Worm (Caenorhabditis elegans) whole organism, L4/young adult: ENCODE results near the gene R05H11.1.

Experiments used
- W03F9.2 ChIP-seq: fragments of 150-350 bp; optimal IDR thresholded peaks from 2 replicates; lab custom pipeline; 2014; ENCODE audit warnings: missing biosample characterization, missing genetic modification characterization
- dao-5 ChIP-seq: sonication (generic microtip); optimal IDR thresholded peaks from 2 replicates; lab custom pipeline; 2016; ENCODE audit warnings: missing genotype, missing genetic modification characterization, moderate library complexity, missing compliant biosample characterization
- him-1 ChIP-seq: sonication (generic microtip); optimal IDR thresholded peaks from 2 replicates; lab custom pipeline; 2016; ENCODE audit warnings: missing genotype, missing genetic modification reagents, missing genetic modification characterization, missing compliant biosample characterization

The R05H11.1 gene

ce11 chrIII:6795326-6795725 is at the start of gene R05H11.1:
TSS of gene R05H11.1 (plus strand) at chrIII:6795626.
- TF ChIP-seq W03F9.2 (tag; lab: Kevin White, UChicago) (no peak), him-1 (no peak), dao-5 (no peak)

DNA sequence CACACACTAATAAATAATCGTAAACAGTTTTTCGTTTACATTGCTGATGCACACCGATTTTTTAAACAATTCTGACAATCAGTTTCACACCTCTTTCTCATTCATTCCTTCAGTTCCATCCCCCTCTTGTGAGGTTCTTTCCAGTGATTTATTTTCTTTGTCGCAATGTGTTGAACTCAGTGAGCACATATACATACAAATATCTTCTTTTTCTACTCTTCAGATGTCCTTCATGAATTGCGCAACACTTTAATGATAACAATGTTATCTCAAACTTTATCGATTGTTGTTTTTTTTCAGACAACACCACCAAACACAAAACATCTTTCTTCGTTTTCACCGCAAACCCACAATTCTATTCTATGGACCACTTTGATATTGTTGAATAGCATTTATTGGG is 49.4 kb upstream of the R05H11.1 start, which contains the start of gene dig-1:
TSS of gene dig-1 (plus strand) at position 301 of the 400 bp plus-strand sequence.
- no peak for TF ChIP-seq W03F9.2 (tag; lab: Kevin White, UChicago)
- TF ChIP-seq dao-5: no peak
- no peak for TF ChIP-seq him-1

DNA sequence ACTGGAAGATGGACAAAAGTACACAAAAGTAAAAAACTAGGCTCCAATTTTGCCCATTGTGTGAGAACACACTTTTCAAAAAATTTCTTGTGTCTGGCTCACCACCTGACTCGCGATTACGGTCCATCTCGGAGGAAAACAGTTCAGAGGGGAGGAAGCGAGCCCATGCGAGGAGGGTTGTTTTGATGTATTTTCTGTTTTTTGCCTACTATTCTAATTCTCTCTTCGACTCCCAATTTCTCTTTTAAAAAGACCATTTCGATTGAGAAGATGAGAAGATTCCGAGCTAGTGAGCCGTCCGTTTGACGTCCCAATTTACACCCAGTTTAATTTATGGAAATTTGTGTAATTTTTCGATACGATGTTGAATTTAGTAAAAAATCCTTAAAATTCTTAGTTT is 48.8 kb upstream of the R05H11.1 start:
- TF ChIP-seq him-1 (no peak), W03F9.2 (tag; lab: Kevin White, UChicago) (no peak), dao-5 (no peak)

ce11 chrIII:6752612-6753011 is 42.8 kb upstream of the R05H11.1 start:
- TF ChIP-seq W03F9.2 (tag; lab: Kevin White, UChicago) (no peak), him-1 (no peak), dao-5 (no peak)

DNA sequence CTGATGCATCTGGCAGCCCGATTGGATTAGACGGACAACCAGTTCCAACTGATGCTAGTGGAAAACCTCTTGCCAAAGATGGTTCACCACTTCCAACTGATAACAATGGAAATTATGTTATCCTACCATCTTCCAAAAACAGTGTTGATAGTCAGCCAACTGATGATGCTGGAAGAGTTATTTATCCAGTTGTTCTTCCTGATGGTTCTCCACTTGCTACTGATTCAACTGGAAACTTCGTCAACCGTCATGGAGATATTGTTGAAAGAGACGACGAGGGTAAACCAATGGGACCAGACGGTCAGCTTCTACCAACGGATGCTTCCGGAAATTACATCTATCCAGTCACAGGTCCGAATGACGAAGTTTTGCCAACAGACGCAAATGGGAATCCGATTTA is 38.7 kb upstream of the R05H11.1 start:
- TF ChIP-seq W03F9.2 (tag; lab: Kevin White, UChicago): no peak
- TF ChIP-seq him-1: no peak
- no peak for TF ChIP-seq dao-5

- TF ChIP-seq dao-5 (no peak), W03F9.2 (tag; lab: Kevin White, UChicago) (no peak), him-1 (no peak)
Measured at ce11 chrIII:6797965-6798364, 2.5 kb downstream of the R05H11.1 start, which contains the start of gene R05H11.2. TSS of gene R05H11.2 (plus strand) at chrIII:6798297.

DNA sequence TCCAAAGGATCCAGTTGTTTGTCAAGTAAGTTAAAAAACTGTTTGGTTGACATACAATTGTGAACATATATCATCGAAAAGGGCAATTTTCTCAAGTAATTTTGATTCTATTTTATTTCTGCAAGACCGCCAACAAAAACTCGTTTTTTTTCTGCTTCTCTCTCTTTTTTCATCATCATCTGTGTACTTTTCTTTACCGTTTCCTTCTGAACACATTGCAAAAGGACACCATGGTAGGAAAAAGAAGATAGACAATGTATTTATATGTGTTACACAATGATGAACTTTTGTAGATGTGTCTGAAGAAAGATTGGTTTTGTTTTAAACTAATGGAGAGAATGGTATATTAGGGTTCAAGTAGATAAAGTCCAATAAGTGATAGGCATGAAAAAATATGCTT is 3.5 kb downstream of the R05H11.1 start:
- TF ChIP-seq W03F9.2 (tag; lab: Kevin White, UChicago): no peak
- TF ChIP-seq him-1: no peak
- no peak for TF ChIP-seq dao-5

DNA sequence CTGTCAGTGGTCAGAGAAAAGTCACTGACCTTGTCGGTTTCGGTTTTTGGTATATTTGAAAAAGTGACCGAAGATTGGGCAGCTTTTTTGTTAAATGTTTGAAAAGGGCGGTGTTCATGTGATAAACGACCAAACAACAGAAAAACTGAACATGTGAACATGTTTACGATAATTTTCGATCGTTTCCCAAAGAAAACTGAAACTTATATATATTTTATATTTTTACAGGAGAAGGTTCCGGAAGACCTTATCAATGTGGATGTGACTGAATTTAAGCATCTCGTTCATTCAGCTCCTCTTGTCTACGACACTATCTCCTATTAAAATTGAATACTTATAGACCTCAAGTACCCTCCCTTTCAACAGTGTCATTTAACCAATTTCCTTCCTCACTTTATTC is 4.2 kb downstream of the R05H11.1 start:
- TF ChIP-seq dao-5 (no peak), him-1 (no peak), W03F9.2 (tag; lab: Kevin White, UChicago) (no peak)

DNA sequence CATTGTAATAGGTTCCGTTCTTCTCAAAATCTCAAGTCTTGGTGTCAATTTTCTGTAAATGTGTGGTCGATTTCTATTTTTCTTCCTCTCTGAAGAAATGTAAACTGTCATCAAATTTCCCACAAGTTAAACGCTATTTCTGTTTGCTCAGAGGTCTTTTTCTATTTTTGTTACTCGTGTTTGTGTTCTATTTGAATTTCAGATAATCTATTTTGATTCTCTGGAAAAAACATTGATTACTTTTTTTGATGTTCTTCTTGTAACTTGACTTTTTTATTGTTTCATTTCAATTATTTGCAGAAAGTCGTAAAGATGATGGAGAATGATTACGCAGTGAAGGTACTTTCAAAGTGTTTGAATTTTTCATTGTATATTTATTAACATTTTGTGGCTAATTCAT is 7.1 kb downstream of the R05H11.1 start, which contains the start of gene lim-8:
TSS of gene lim-8 (plus strand) at position 301 of the 400 bp plus-strand sequence.
- TF ChIP-seq him-1: no peak
- TF ChIP-seq W03F9.2 (tag; lab: Kevin White, UChicago): no peak
- no peak for TF ChIP-seq dao-5

DNA sequence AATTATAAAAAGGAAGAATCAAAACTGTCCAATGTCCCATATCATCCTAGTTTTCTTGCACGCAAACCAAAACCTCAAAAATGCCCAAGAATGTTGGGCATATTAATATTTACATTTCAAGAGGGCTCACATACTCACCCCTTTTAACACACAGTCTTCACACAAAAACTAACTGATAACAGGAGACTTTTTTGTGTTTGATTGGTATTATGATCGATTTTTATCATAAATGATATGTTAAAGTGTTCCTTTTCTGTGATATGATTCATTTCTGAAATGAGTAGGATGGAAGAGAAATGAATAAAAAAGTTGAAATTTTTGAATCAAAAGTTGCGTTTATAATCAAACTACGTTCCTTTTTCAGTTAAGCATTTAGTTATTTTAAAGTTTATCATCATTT is 7.7 kb downstream of the R05H11.1 start:
- TF ChIP-seq W03F9.2 (tag; lab: Kevin White, UChicago): no peak
- no peak for TF ChIP-seq dao-5
- no peak for TF ChIP-seq him-1

DNA sequence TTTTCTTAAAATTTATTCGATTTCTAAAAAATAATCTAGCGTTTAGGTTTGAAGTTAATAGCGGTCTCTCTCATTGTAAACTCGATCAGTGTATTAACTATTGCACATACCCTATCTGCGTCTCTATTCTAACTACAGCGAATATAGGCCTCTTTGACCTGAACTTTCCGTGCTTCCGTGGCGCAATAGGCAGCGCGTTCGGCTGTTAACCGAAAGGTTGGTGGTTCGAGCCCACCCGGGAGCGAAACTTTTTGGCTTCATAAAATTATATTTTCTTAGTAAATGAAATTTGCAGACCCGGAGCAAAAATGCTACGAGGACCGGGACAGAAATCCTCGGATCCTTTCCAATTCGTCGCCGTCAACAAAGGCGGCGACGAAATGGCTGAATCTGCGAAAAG is 10.0 kb downstream of the R05H11.1 start:
- no peak for TF ChIP-seq him-1
- TF ChIP-seq dao-5: no peak
- TF ChIP-seq W03F9.2 (tag; lab: Kevin White, UChicago): no peak

DNA sequence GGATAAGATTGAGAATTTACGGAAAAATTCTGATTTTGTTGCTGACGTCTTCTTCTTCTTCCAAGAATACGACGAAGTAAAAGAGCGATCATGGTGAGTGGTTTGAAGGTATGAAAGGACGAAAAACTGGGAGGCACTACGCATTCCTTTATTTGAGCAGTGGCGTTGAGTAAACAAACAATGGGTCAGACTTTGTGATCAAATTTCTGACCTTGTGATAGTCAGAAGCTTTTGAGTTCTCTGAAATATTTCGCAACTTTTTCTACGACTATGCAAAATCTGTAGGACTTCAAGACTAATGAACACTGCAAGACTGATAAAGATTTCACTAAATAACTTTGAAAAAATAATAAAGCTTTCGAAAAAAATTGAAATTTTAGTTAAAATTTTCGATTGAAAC is 21.5 kb downstream of the R05H11.1 start, which contains the start of gene F28F5.4:
TSS of gene F28F5.4 (minus strand) at position 104 of the 400 bp plus-strand sequence.
- TF ChIP-seq dao-5: no peak
- no peak for TF ChIP-seq W03F9.2 (tag; lab: Kevin White, UChicago)
- no peak for TF ChIP-seq him-1

- TF ChIP-seq W03F9.2 (tag; lab: Kevin White, UChicago): no peak
Measured at ce11 chrIII:6818037-6818436, 22.6 kb downstream of the R05H11.1 start.

DNA sequence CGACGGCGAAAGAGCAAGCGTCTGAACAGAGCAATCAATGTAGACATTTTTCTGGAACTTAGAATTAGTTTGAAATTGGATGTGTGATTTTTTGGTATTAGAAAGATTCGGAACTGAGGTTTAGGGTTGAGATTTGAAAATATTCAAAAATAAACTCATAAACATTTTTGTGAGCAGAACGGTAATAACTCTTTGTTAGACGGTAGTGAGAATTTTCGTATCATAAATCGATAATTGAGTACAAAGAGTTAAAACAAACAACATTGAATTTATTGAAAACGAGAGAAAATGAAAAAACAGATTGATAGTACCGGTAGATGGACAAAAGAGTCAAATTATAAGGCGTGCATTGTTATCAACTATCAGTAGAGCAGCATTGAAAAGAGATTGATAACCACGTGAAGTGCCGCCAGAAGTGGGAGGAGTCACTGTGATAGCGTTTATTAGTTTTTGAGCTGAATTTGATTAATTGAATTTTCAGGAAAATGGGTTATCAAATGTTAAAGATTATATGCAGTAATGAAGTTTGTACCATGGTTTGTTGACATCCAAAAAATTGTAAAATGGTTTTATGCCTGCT is 24.0 kb downstream of the R05H11.1 start, which contains the start of gene F28F5.6:
TSS of gene F28F5.6 (minus strand) at position 51 of the 580 bp plus-strand sequence.
- TF ChIP-seq him-1 (no peak), W03F9.2 (tag; lab: Kevin White, UChicago) (no peak), dao-5 (no peak)

DNA sequence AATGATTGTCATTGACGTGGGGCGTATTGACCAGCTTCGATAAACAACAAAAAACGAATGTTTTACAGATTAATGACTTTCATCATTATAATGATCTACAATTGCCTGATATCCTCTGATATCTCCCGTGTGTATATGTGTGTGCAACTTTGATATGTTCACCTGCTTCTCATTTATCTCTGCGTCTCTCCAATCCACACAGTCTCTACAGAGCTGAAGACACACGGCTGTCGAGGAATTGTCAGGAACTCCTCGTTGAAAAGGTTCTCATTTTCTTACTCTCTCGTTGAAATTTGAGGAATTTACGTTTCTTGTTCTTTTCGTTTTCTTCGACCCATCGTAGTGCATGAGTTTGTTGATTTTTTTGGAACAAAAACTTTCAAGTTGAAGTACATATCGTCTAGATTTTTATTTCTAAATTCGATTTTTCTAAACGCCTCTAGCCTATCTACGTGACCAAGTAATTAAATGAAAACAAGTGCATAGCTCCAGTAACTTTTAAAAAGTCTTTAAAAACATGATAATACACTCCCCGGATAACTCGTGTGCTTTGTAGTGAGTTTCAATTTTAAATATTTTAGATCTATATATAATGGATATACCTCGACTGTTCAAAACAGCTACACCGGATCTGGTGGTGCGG is 25.0 kb downstream of the R05H11.1 start, which contains the start of gene ten-1:
TSS of gene ten-1 (plus strand) at position 593 of the 643 bp plus-strand sequence.
- TF ChIP-seq dao-5 (no peak), him-1 (no peak), W03F9.2 (tag; lab: Kevin White, UChicago) (no peak)
